Fruit fly (Drosophila melanogaster): ENCODE measurements around the gene Ndc1.

dm6 chr3R:23933684-23934575, 9.7 kb downstream of the Ndc1 start, which contains the start of gene CG5854:
- no peak for TF ChIP-seq ttk (optimal IDR thresholded peaks at IDR 0.05)
- no peak for TF ChIP-seq insv (optimal IDR thresholded peaks at IDR 0.05)
- no peak for TF ChIP-seq Sin3A (optimal IDR thresholded peaks at IDR 0.05)
- no peak for TF ChIP-seq psq (optimal IDR thresholded peaks at IDR 0.05)
- no peak for TF ChIP-seq h (optimal IDR thresholded peaks at IDR 0.05)

Measured in Kc167 (cell line).